Worm (Caenorhabditis elegans) whole organism, L1 larva: Measurements from ENCODE around the gene C16D9.8.

Source experiments
- C04F5.9 ChIP-seq: sonication (generic microtip); optimal IDR thresholded peaks from 2 replicates; lab custom pipeline; 2016; ENCODE audit warnings: missing genetic modification characterization, missing compliant biosample characterization
- C16A3.4 ChIP-seq: fragments of 150-350 bp; optimal IDR thresholded peaks from 2 replicates; lab custom pipeline; 2014; ENCODE audit warnings: missing biosample characterization, missing genetic modification characterization
- aha-1 ChIP-seq: fragments of 150-350 bp; optimal IDR thresholded peaks from 2 replicates; lab custom pipeline; 2014; ENCODE audit warnings: missing biosample characterization, missing genetic modification characterization
- aly-2 ChIP-seq: fragments of 150-350 bp; optimal IDR thresholded peaks from 2 replicates; lab custom pipeline; 2014; ENCODE audit warnings: missing biosample characterization, missing genetic modification characterization
- blmp-1 ChIP-seq: fragments of 150-350 bp; optimal IDR thresholded peaks from 2 replicates; lab custom pipeline; 2014; ENCODE audit warnings: missing biosample characterization, missing genetic modification characterization
- ceh-82 ChIP-seq, 3 experiments: fragments of 150-350 bp in 1 of 3; sonication (generic microtip) in 2 of 3; optimal IDR thresholded peaks; 2 replicates each; lab custom pipeline; 2014 to 2017; ENCODE audit warnings: missing biosample characterization in 3 of 3, missing genetic modification characterization in 3 of 3
- dsc-1 ChIP-seq: sonication (generic microtip); optimal IDR thresholded peaks from 2 replicates; lab custom pipeline; 2016; ENCODE audit warnings: mild to moderate bottlenecking, missing genetic modification characterization, missing compliant biosample characterization
- efl-1 ChIP-seq, 4 experiments: fragments of 150-350 bp; optimal IDR thresholded peaks in 3 of 4; peaks in 1 of 4; 1 replicate in 1 of 4; 2 replicates in 3 of 4; lab custom pipeline; 2014; ENCODE audit warnings: missing biosample characterization in 2 of 4, missing genetic modification characterization in 2 of 4, missing genetic modification reagents in 2 of 4
- egl-13 ChIP-seq: sonication (generic microtip); optimal IDR thresholded peaks from 2 replicates; lab custom pipeline; 2016; ENCODE audit warnings: missing genotype, missing genetic modification reagents, missing genetic modification characterization, missing compliant biosample characterization
- egl-27 ChIP-seq, 2 experiments: fragments of 150-350 bp in 1 of 2; sonication (generic microtip); optimal IDR thresholded peaks; 3 replicates each; lab custom pipeline; 2017 to 2018; ENCODE audit warnings: missing biosample characterization in 2 of 2, missing genetic modification characterization in 2 of 2, missing genetic modification reagents in 2 of 2
- ets-5 ChIP-seq: fragments of 200-800 bp; sonication (Bioruptor generic); IDR thresholded peaks from 2 replicates; pipeline ENCODE4 v1.3.6; 2022; ENCODE audit warnings: missing genetic modification characterization, missing compliant biosample characterization
- fkh-4 ChIP-seq: sonication (generic microtip); optimal IDR thresholded peaks from 2 replicates; lab custom pipeline; 2016; ENCODE audit warnings: missing compliant biosample characterization, missing genetic modification characterization, borderline replicate concordance
- fkh-8 ChIP-seq: sonication (generic microtip); optimal IDR thresholded peaks from 2 replicates; lab custom pipeline; 2016; ENCODE audit warnings: mild to moderate bottlenecking, missing genetic modification characterization, missing compliant biosample characterization
- fos-1 ChIP-seq: fragments of 150-350 bp; optimal IDR thresholded peaks from 2 replicates; lab custom pipeline; 2014; ENCODE audit warnings: missing biosample characterization, missing genetic modification characterization
- grh-1 ChIP-seq: fragments of 200-800 bp; sonication (Bioruptor generic); IDR thresholded peaks from 2 replicates; pipeline ENCODE4 v1.3.6; 2022; ENCODE audit warnings: missing genetic modification reagents, missing genetic modification characterization, missing compliant biosample characterization
- hlh-4 ChIP-seq: sonication (generic microtip); optimal IDR thresholded peaks from 2 replicates; lab custom pipeline; 2016; ENCODE audit warnings: mild to moderate bottlenecking, missing genetic modification characterization, missing compliant biosample characterization
- irx-1 ChIP-seq: sonication (generic microtip); optimal IDR thresholded peaks from 2 replicates; lab custom pipeline; 2016; ENCODE audit warnings: missing genetic modification characterization, missing compliant biosample characterization
- lir-3 ChIP-seq: sonication (generic microtip); optimal IDR thresholded peaks from 2 replicates; lab custom pipeline; 2016; ENCODE audit warnings: mild to moderate bottlenecking, missing genetic modification characterization, moderate library complexity, missing compliant biosample characterization; ENCODE audit not compliant: poor library complexity
- mdl-1 ChIP-seq, 2 experiments: fragments of 150-350 bp; optimal IDR thresholded peaks; 2 replicates each; lab custom pipeline; 2014 to 2017; ENCODE audit warnings: missing biosample characterization in 2 of 2, missing genetic modification characterization in 2 of 2, inconsistent platforms in 1 of 2
- mep-1 ChIP-seq: fragments of 150-350 bp; optimal IDR thresholded peaks from 2 replicates; lab custom pipeline; 2014; ENCODE audit warnings: missing biosample characterization, missing genetic modification characterization
- nhr-11 ChIP-seq: fragments of 150-350 bp; optimal IDR thresholded peaks from 2 replicates; lab custom pipeline; 2014; ENCODE audit warnings: missing biosample characterization, missing genetic modification characterization
- nhr-12 ChIP-seq: sonication (generic microtip); optimal IDR thresholded peaks from 2 replicates; lab custom pipeline; 2017; ENCODE audit warnings: missing biosample characterization, missing genetic modification characterization
- nhr-20 ChIP-seq: sonication (generic microtip); optimal IDR thresholded peaks from 2 replicates; lab custom pipeline; 2016; ENCODE audit warnings: mild to moderate bottlenecking, missing genetic modification characterization, missing compliant biosample characterization
- nhr-237 ChIP-seq: fragments of 150-350 bp; optimal IDR thresholded peaks from 2 replicates; lab custom pipeline; 2014; ENCODE audit warnings: missing biosample characterization, missing genetic modification characterization
- nhr-47 ChIP-seq: sonication (generic microtip); optimal IDR thresholded peaks from 2 replicates; lab custom pipeline; 2016; ENCODE audit warnings: mild to moderate bottlenecking, missing genetic modification characterization, moderate library complexity, missing compliant biosample characterization
- nhr-76 ChIP-seq: sonication (generic microtip); optimal IDR thresholded peaks from 2 replicates; lab custom pipeline; 2017; ENCODE audit warnings: missing biosample characterization, missing genetic modification characterization
- rnt-1 ChIP-seq: sonication (generic microtip); optimal IDR thresholded peaks from 2 replicates; lab custom pipeline; 2016; ENCODE audit warnings: mild to moderate bottlenecking, missing genetic modification characterization, moderate library complexity, missing compliant biosample characterization
- snu-23 ChIP-seq: sonication (generic microtip); optimal IDR thresholded peaks from 2 replicates; lab custom pipeline; 2016; ENCODE audit warnings: missing genetic modification characterization, missing compliant biosample characterization
- swsn-7 ChIP-seq: sonication (generic microtip); optimal IDR thresholded peaks from 2 replicates; lab custom pipeline; 2016; ENCODE audit warnings: missing genetic modification characterization, missing compliant biosample characterization
- tbx-2 ChIP-seq: sonication (generic microtip); optimal IDR thresholded peaks from 2 replicates; lab custom pipeline; 2016; ENCODE audit warnings: missing genetic modification characterization, missing compliant biosample characterization
- unc-98 ChIP-seq: fragments of 200-800 bp; sonication (Bioruptor generic); IDR thresholded peaks from 2 replicates; pipeline ENCODE4 v1.3.6; 2022; ENCODE audit warnings: missing genetic modification characterization, missing compliant biosample characterization
- vab-15 ChIP-seq: sonication (generic microtip); optimal IDR thresholded peaks from 2 replicates; lab custom pipeline; 2017; ENCODE audit warnings: missing genotype, mild to moderate bottlenecking, missing genetic modification characterization, missing compliant biosample characterization
- zip-4 ChIP-seq: fragments of 200-800 bp; sonication (Bioruptor generic); optimal IDR thresholded peaks from 2 replicates; lab custom pipeline; 2018; ENCODE audit warnings: mild to moderate bottlenecking, missing genetic modification characterization, moderate library complexity, missing compliant biosample characterization
- ztf-11 ChIP-seq, 2 experiments: sonication (generic microtip); optimal IDR thresholded peaks; 2 replicates each; lab custom pipeline; 2016 to 2017; ENCODE audit warnings: missing genetic modification characterization in 2 of 2, missing biosample characterization in 1 of 2, missing compliant biosample characterization in 1 of 2

C16D9.8 gene

ce11 chrV:8285455-8285854, 22.1 kb upstream of the C16D9.8 start:
- no peak for TF ChIP-seq tbx-2 (tag; lab: Kevin White, UChicago)
- no peak for TF ChIP-seq snu-23 (GFP tag; lab: Kevin White, UChicago)
- no peak for TF ChIP-seq aly-2 (tag; lab: Kevin White, UChicago)
- no peak for TF ChIP-seq ets-5 (GFP tag; lab: Robert Waterston, UW)
- TF ChIP-seq swsn-7 = no peak
- TF ChIP-seq nhr-237 (tag; lab: Kevin White, UChicago) = no peak
- TF ChIP-seq fkh-8 (tag; lab: Kevin White, UChicago) = no peak
- no peak for TF ChIP-seq mep-1 (tag; lab: Kevin White, UChicago)
- TF ChIP-seq zip-4 = no peak

DNA sequence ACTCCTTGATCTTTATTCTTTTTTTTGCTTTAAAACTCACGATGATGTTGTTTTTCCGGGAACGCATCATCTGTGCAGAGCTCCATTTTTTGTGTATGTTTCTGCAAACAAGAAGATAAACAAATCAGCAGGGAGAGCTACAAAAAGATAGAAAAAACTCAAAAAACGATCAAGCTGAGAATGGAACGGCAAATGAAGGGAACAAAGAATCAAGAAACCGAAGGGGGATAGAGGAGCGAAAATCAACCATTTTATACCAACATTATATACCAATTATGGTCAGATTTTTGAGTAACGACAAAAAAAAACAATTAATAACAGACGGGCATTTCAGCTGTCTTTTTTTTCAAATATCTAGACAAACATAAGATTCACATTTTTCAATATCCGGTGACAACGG, 21.4 kb upstream of the C16D9.8 start, which contains the start of gene slc-17.5:
slc-17.5 (minus strand) TSS at position 101 of the 400 bp plus-strand sequence.
- TF ChIP-seq fkh-4 (no peak), nhr-12 (tag; lab: Kevin White, UChicago) (no peak), nhr-76 (tag; lab: Kevin White, UChicago) (no peak), hlh-4 (no peak), grh-1 (GFP tag; lab: Robert Waterston, UW) (no peak), C16A3.4 (no peak), nhr-20 (tag; lab: Kevin White, UChicago) (no peak), C04F5.9 (no peak), mdl-1 (tag; optimal IDR thresholded peaks at IDR 0.05; lab: Kevin White, UChicago) (no peak), nhr-47 (tag; lab: Kevin White, UChicago) (no peak), vab-15 (tag; lab: Kevin White, UChicago) (no peak)

DNA sequence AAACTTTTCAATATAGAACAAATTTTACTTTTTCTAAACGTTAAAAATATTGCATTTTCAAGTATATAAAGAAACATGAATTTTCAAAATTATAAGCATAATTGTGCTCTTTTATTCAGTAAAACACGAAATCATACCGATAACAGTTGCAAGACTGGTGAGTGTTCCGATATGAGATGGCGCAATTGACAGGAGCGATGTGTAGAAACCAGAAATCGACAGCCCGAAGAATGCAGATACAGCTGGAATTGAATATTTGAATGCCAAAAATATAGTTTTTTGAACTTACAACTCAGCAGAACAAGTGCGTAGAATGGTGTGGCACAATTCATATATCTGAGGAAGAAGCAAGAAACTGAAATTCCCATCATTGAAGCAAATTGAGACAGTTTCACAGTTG, 19.6 kb upstream of the C16D9.8 start:
- TF ChIP-seq ceh-82 (tag; optimal IDR thresholded peaks at IDR 0.05; lab: Kevin White, UChicago) (no peak), efl-1 (optimal IDR thresholded peaks at IDR 0.05; lab: Kevin White, UChicago) (no peak), efl-1 (GFP tag; optimal IDR thresholded peaks at IDR 0.05 in 1 of 2; lab: Kevin White, UChicago) (peak in 1 of 2 experiments; percentile 24)

DNA sequence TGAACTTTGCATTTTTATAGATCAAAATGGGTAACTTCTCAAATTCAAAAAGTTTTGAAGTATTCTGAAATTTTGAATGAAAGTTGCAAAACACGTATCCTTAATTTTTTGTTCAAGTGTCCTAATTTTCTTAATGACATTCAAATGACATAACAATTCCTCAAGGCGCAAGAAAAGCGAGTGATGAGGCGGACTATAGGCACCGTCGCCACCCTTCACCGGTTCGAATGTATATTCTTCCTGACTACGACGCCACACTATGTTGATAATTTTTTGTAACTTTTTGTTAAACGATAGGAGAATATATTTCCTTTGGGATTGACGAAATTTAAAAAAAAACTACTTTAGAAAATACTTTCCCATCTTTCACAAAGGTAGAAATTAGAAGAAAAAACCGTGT, 18.3 kb upstream of the C16D9.8 start:
- TF ChIP-seq aha-1 (tag; lab: Kevin White, UChicago) (no peak), irx-1 (tag; lab: Kevin White, UChicago) (no peak), rnt-1 (no peak), egl-13 (no peak), unc-98 (GFP tag; lab: Robert Waterston, UW) (no peak), efl-1 (optimal IDR thresholded peaks at IDR 0.05; lab: Kevin White, UChicago) (no peak), efl-1 (GFP tag; optimal IDR thresholded peaks at IDR 0.05 in 1 of 2; lab: Kevin White, UChicago) (peak in 1 of 2 experiments; percentile 89), blmp-1 (tag; lab: Kevin White, UChicago) (no peak)
- TF ChIP-seq, all 84 proteins: peak for 1

ce11 chrV:8280770-8281169, 17.4 kb upstream of the C16D9.8 start, which contains the start of gene str-135:
str-135 (minus strand) TSS chrV:8280870.
- TF ChIP-seq fos-1 (no peak), efl-1 (optimal IDR thresholded peaks at IDR 0.05; lab: Kevin White, UChicago) (no peak), efl-1 (GFP tag; optimal IDR thresholded peaks at IDR 0.05 in 1 of 2; lab: Kevin White, UChicago) (peak in 1 of 2 experiments; percentile 89)

DNA sequence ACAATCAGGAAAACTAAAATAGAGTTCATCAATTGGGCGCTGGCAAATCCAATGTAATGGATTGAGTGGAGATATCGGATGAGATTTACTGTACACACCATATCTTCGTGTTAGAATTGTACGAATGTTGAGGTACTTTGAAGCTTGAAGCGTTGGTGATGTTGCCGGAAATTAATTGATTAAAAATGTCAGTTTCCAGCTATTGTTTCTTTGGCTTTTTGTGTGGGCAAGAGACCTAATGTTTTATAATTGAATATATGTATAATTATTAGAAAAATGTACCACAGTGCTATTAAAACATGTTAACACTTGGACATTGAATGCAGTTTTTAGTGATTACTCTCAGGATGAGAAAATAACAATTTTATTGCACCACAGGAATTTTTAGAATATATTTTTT, 15.5 kb upstream of the C16D9.8 start, which contains the start of gene str-136:
str-136 (minus strand) TSS at position 101 of the 400 bp plus-strand sequence.
- no peak for TF ChIP-seq lir-3 (tag; lab: Kevin White, UChicago)
- TF ChIP-seq nhr-11 = no peak
- no peak for TF ChIP-seq ztf-11 (tag; optimal IDR thresholded peaks at IDR 0.05; lab: Kevin White, UChicago)
- no peak for TF ChIP-seq dsc-1 (tag; lab: Kevin White, UChicago)
- no peak for TF ChIP-seq egl-27 (tag; optimal IDR thresholded peaks at IDR 0.05; lab: Kevin White, UChicago)
